Fruit fly (Drosophila melanogaster): Measurements from ENCODE around the gene hzg.
A peak's percentile ranks its signal among the peaks of the same experiment; 100 is the strongest.

The hzg gene

DNA sequence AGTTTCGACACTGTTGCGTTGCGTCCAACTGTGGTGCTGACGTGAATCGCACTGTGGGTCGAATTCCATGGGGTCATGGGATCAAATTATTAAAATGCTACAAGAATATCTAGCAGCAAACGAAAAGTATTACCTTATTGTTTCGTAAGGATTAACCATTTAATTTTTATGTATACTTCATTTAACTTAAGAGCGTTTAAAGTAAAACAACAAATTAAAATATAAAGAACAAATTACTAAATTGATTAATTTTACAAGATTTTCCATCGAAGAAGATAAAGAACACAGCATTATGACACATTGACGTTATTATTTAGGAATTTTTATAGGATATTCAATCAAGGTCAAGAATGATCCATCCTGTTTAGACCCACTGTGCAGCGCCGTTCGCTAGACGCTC, 49.6 kb upstream of the hzg start:
- no peak for TF ChIP-seq Nf-YB (GFP tag; optimal IDR thresholded peaks at IDR 0.05)
- no peak for TF ChIP-seq Dip3 (GFP tag; optimal IDR thresholded peaks at IDR 0.05)
- TF ChIP-seq Doc3 (GFP tag; IDR thresholded peaks at IDR 0.05; ENCODE audit: partially characterized antibody): no peak
- TF ChIP-seq Jarid2 (GFP tag; optimal IDR thresholded peaks at IDR 0.05): no peak
- no peak for TF ChIP-seq CG16815 (GFP tag; optimal IDR thresholded peaks at IDR 0.05)
- TF ChIP-seq Oli (tag; optimal IDR thresholded peaks at IDR 0.05): peak; percentile 68
- no peak for TF ChIP-seq CG6654 (GFP tag; optimal IDR thresholded peaks at IDR 0.05)
- no peak for TF ChIP-seq CG11696 (GFP tag; IDR thresholded peaks at IDR 0.05)
- no peak for TF ChIP-seq CG8089 (GFP tag; optimal IDR thresholded peaks at IDR 0.05)
- TF ChIP-seq E2f1 (GFP tag; IDR thresholded peaks at IDR 0.05): 0 out of 2 replicates have a peak, but pooled peaks have one; percentile 6
- TF ChIP-seq onecut (GFP tag; IDR thresholded peaks at IDR 0.05): no peak
- no peak for TF ChIP-seq CG9932 (GFP tag; IDR thresholded peaks at IDR 0.05)
- 0 out of 3 replicates have a peak, but pooled peaks have one; percentile 39 for TF ChIP-seq Mrtf (GFP tag; IDR thresholded peaks at IDR 0.05)
- TF ChIP-seq ato (GFP tag; IDR thresholded peaks at IDR 0.05; ENCODE audit: partially characterized antibody): no peak
- no peak for TF ChIP-seq sc (optimal IDR thresholded peaks at IDR 0.05)
- TF ChIP-seq sc (GFP tag; optimal IDR thresholded peaks at IDR 0.05): peak; percentile 13
- TF ChIP-seq ssp (GFP tag; IDR thresholded peaks at IDR 0.05): no peak
- peak; percentile 52 for TF ChIP-seq Hsf (GFP tag; optimal IDR thresholded peaks at IDR 0.05)
- TF ChIP-seq fd102C (GFP tag; optimal IDR thresholded peaks at IDR 0.05): no peak
- TF ChIP-seq ind (GFP tag; optimal IDR thresholded peaks at IDR 0.05): peak; percentile 21
- TF ChIP-seq nau (GFP tag; optimal IDR thresholded peaks at IDR 0.05): peak; percentile 2
- TF ChIP-seq CG8478 (optimal IDR thresholded peaks at IDR 0.05): no peak
- TF ChIP-seq CG32767 (GFP tag; IDR thresholded peaks at IDR 0.05): 0 out of 2 replicates have a peak, but pooled peaks have one; percentile 29
- TF ChIP-seq mirr (GFP tag; optimal IDR thresholded peaks at IDR 0.05): no peak
- peak; percentile 45; the same call in 1 of the 2 replicates for TF ChIP-seq Drgx (GFP tag; IDR thresholded peaks at IDR 0.05)
- no peak for TF ChIP-seq CG33557 (GFP tag; optimal IDR thresholded peaks at IDR 0.05)
- TF ChIP-seq NfI (GFP tag; optimal IDR thresholded peaks at IDR 0.05): peak; percentile 19
- TF ChIP-seq CG8388 (GFP tag; optimal IDR thresholded peaks at IDR 0.05): peak; percentile 54
- no peak for TF ChIP-seq luna (GFP tag; optimal IDR thresholded peaks at IDR 0.05)
- TF ChIP-seq mld (GFP tag; IDR thresholded peaks at IDR 0.05; ENCODE audit: partially characterized antibody): no peak
- TF ChIP-seq CG2712 (tag; optimal IDR thresholded peaks at IDR 0.05): peak; percentile 68
- no peak for TF ChIP-seq prd (optimal IDR thresholded peaks at IDR 0.05)
- peak; percentile 51 for TF ChIP-seq prd (GFP tag; IDR thresholded peaks at IDR 0.05)
- no peak for TF ChIP-seq tup (GFP tag; optimal IDR thresholded peaks at IDR 0.05)
- peak; percentile 14 for TF ChIP-seq HHEX (GFP tag; optimal IDR thresholded peaks at IDR 0.05)
- TF ChIP-seq Fer3 (tag; optimal IDR thresholded peaks at IDR 0.05): peak; percentile 31
- TF ChIP-seq Trl (optimal IDR thresholded peaks at IDR 0.05): no peak
- TF ChIP-seq Trl (GFP tag; optimal IDR thresholded peaks at IDR 0.05): no peak
- TF ChIP-seq Meics (GFP tag; optimal IDR thresholded peaks at IDR 0.05): peak; percentile 32
- no peak for TF ChIP-seq pan (optimal IDR thresholded peaks at IDR 0.05)
- TF ChIP-seq pan (GFP tag; optimal IDR thresholded peaks at IDR 0.05 in 1 of 2, IDR thresholded peaks at IDR 0.05 in 1 of 2): peak in 1 of 2 experiments; percentile 71
- TF ChIP-seq Neu2 (GFP tag; optimal IDR thresholded peaks at IDR 0.05; ENCODE audit: borderline replicate concordance): no peak
- TF ChIP-seq D (optimal IDR thresholded peaks at IDR 0.05): no peak
- TF ChIP-seq D (GFP tag; optimal IDR thresholded peaks at IDR 0.05): peak; percentile 43
- no peak for TF ChIP-seq CG12299 (tag; optimal IDR thresholded peaks at IDR 0.05)
- no peak for TF ChIP-seq CG16813 (GFP tag; IDR thresholded peaks at IDR 0.05; ENCODE audit: partially characterized antibody)
- TF ChIP-seq ash1 (GFP tag; optimal IDR thresholded peaks at IDR 0.05): no peak
- no peak for TF ChIP-seq MESR4 (GFP tag; optimal IDR thresholded peaks at IDR 0.05)
- no peak for TF ChIP-seq CG30020 (tag; optimal IDR thresholded peaks at IDR 0.05)
- no peak for TF ChIP-seq B-H1 (GFP tag; IDR thresholded peaks at IDR 0.05)
- no peak for TF ChIP-seq lbe (GFP tag; optimal IDR thresholded peaks at IDR 0.05)
- peak; percentile 61 for TF ChIP-seq Asciz (GFP tag; optimal IDR thresholded peaks at IDR 0.05)
